Fruit fly (Drosophila melanogaster) whole organism, embryonic: ENCODE data around the gene CG1774.

Experiments
- Aef1 ChIP-seq: fragments of 200-800 bp; sonication (Bioruptor generic); IDR thresholded peaks from 3 replicates; pipeline ENCODE4 v1.3.6; 2022; ENCODE audit warnings: missing biosample characterization, missing genetic modification characterization
- Atf-2 ChIP-seq: fragments of 200-800 bp; sonication (Bioruptor generic); optimal IDR thresholded peaks from 2 replicates; lab custom pipeline; 2016; ENCODE audit warnings: missing biosample characterization, missing genetic modification characterization
- Bdp1 ChIP-seq: fragments of 200-800 bp; sonication (Bioruptor generic); optimal IDR thresholded peaks from 3 replicates; lab custom pipeline; 2016; ENCODE audit warnings: missing biosample characterization, missing genetic modification characterization
- CG11398 ChIP-seq: fragments of 200-800 bp; sonication (Bioruptor generic); optimal IDR thresholded peaks from 2 replicates; lab custom pipeline; 2016; ENCODE audit warnings: missing biosample characterization, missing genetic modification characterization
- CG12769 ChIP-seq: fragments of 200-800 bp; sonication (Bioruptor generic); optimal IDR thresholded peaks from 2 replicates; lab custom pipeline; 2019; ENCODE audit warnings: missing biosample characterization, mild to moderate bottlenecking, missing genetic modification characterization, moderate library complexity
- CG14014 ChIP-seq: fragments of 200-800 bp; sonication (Bioruptor generic); IDR thresholded peaks from 2 replicates; pipeline ENCODE4 v1.3.6; 2022; ENCODE audit warnings: missing biosample characterization, missing genetic modification characterization
- CG16813 ChIP-seq: fragments of 200-800 bp; sonication (Bioruptor generic); IDR thresholded peaks from 3 replicates; pipeline ENCODE4 v1.3.6; 2022; ENCODE audit warnings: missing biosample characterization, missing genetic modification characterization; ENCODE audit not compliant: partially characterized antibody
- CG18262 ChIP-seq: fragments of 200-800 bp; optimal IDR thresholded peaks from 3 replicates; lab custom pipeline; 2019; ENCODE audit warnings: missing biosample characterization, mild to moderate bottlenecking, missing genetic modification characterization, moderate library complexity
- CG1832 ChIP-seq: fragments of 200-800 bp; sonication (Bioruptor generic); optimal IDR thresholded peaks from 2 replicates; lab custom pipeline; 2017; ENCODE audit warnings: missing biosample characterization, mild to moderate bottlenecking, missing genetic modification characterization, inconsistent platforms
- CG18476 ChIP-seq: fragments of 200-800 bp; sonication (Bioruptor generic); optimal IDR thresholded peaks from 2 replicates; lab custom pipeline; 2016; ENCODE audit warnings: missing biosample characterization, mild to moderate bottlenecking, missing genetic modification characterization
- CG4328 ChIP-seq: fragments of 200-800 bp; sonication (Bioruptor generic); optimal IDR thresholded peaks from 3 replicates; lab custom pipeline; 2017; ENCODE audit warnings: missing biosample characterization, missing genetic modification reagents, missing genetic modification characterization
- CG8281 ChIP-seq: fragments of 200-800 bp; sonication (Bioruptor generic); optimal IDR thresholded peaks from 2 replicates; lab custom pipeline; 2018; ENCODE audit warnings: missing biosample characterization, mild to moderate bottlenecking, missing genetic modification characterization, moderate library complexity
- CHES-1-like ChIP-seq: fragments of 200-800 bp; sonication (Bioruptor generic); optimal IDR thresholded peaks from 2 replicates; lab custom pipeline; 2016; ENCODE audit warnings: missing biosample characterization, missing genetic modification characterization
- CTCF ChIP-seq: fragments of 200-800 bp; sonication (Bioruptor generic); optimal IDR thresholded peaks from 2 replicates; lab custom pipeline; 2017; ENCODE audit warnings: missing biosample characterization, mild to moderate bottlenecking, missing genetic modification characterization, moderate library complexity
- CrebB ChIP-seq: fragments of 200-800 bp; sonication (Bioruptor generic); optimal IDR thresholded peaks from 3 replicates; lab custom pipeline; 2018; ENCODE audit warnings: missing biosample characterization, mild to moderate bottlenecking, missing genetic modification characterization
- Dad ChIP-seq: fragments of 200-800 bp; sonication (Bioruptor generic); optimal IDR thresholded peaks from 3 replicates; lab custom pipeline; 2016; ENCODE audit warnings: missing biosample characterization, missing genetic modification characterization
- Deaf1 ChIP-seq: fragments of 200-800 bp; optimal IDR thresholded peaks from 3 replicates; lab custom pipeline; 2019; ENCODE audit warnings: missing biosample characterization, mild to moderate bottlenecking, missing genetic modification characterization, moderate library complexity
- E2f1 ChIP-seq: fragments of 200-800 bp; sonication (Bioruptor generic); IDR thresholded peaks from 2 replicates; pipeline ENCODE4 v1.3.6; 2022; ENCODE audit warnings: missing biosample characterization, missing genetic modification characterization
- Ets65A ChIP-seq: fragments of 200-800 bp; sonication (Bioruptor generic); peaks from one replicate; lab custom pipeline; 2016; ENCODE audit warnings: missing biosample characterization, missing genetic modification characterization
- Lhr ChIP-seq: fragments of 200-800 bp; sonication (Bioruptor generic); optimal IDR thresholded peaks from 3 replicates; lab custom pipeline; 2017; ENCODE audit warnings: mild to moderate bottlenecking, missing biosample characterization, missing genetic modification reagents, missing genetic modification characterization
- MTF-1 ChIP-seq: fragments of 200-800 bp; sonication (Bioruptor generic); optimal IDR thresholded peaks from 2 replicates; lab custom pipeline; 2018; ENCODE audit warnings: missing biosample characterization, mild to moderate bottlenecking, missing genetic modification characterization, borderline replicate concordance
- Nf-YC ChIP-seq: fragments of 200-800 bp; optimal IDR thresholded peaks from 3 replicates; lab custom pipeline; 2019; ENCODE audit warnings: missing biosample characterization, mild to moderate bottlenecking, missing genetic modification characterization, moderate library complexity
- Ravus ChIP-seq: fragments of 200-800 bp; sonication (Bioruptor generic); IDR thresholded peaks from 2 replicates; pipeline ENCODE4 v1.3.6; 2022; ENCODE audit warnings: missing biosample characterization, missing genetic modification characterization
- Side ChIP-seq: fragments of 200-800 bp; sonication (Bioruptor generic); optimal IDR thresholded peaks from 2 replicates; lab custom pipeline; 2016; ENCODE audit warnings: missing biosample characterization, missing genetic modification characterization
- Spps ChIP-seq: fragments of 200-800 bp; sonication (Bioruptor generic); optimal IDR thresholded peaks from 2 replicates; lab custom pipeline; 2018; ENCODE audit warnings: missing biosample characterization, mild to moderate bottlenecking, missing genetic modification characterization
- Taf1 ChIP-seq: fragments of 200-800 bp; sonication (Bioruptor generic); IDR thresholded peaks from 2 replicates; pipeline ENCODE4 v1.3.6; 2022; ENCODE audit warnings: missing biosample characterization, missing genetic modification characterization
- ab ChIP-seq: fragments of 200-800 bp; sonication (Bioruptor generic); optimal IDR thresholded peaks from 2 replicates; lab custom pipeline; 2016; ENCODE audit warnings: missing biosample characterization, missing genetic modification characterization
- amos ChIP-seq: fragments of 200-800 bp; sonication (Bioruptor generic); IDR thresholded peaks from 2 replicates; pipeline ENCODE4 v1.3.6; 2022; ENCODE audit warnings: missing biosample characterization, missing genetic modification characterization; ENCODE audit not compliant: partially characterized antibody
- caup ChIP-seq: fragments of 200-800 bp; sonication (Bioruptor generic); optimal IDR thresholded peaks from 3 replicates; lab custom pipeline; 2017; ENCODE audit warnings: missing biosample characterization, mild to moderate bottlenecking, missing genetic modification characterization, moderate library complexity; ENCODE audit not compliant: severe bottlenecking
- dati ChIP-seq: fragments of 200-800 bp; sonication (Bioruptor generic); IDR thresholded peaks from 2 replicates; pipeline ENCODE4 v1.3.6; 2022; ENCODE audit warnings: missing biosample characterization, missing genetic modification characterization
- ftz-f1 ChIP-seq: fragments of 200-800 bp; sonication (Bioruptor generic); optimal IDR thresholded peaks from 2 replicates; lab custom pipeline; 2016; ENCODE audit warnings: missing biosample characterization, missing genetic modification characterization
- gfzf ChIP-seq: fragments of 200-800 bp; sonication (Bioruptor generic); optimal IDR thresholded peaks from 2 replicates; lab custom pipeline; 2016; ENCODE audit warnings: missing biosample characterization, mild to moderate bottlenecking, missing genetic modification characterization, moderate library complexity
- hbn ChIP-seq: fragments of 200-800 bp; sonication (Bioruptor generic); IDR thresholded peaks from 2 replicates; pipeline ENCODE4 v1.3.6; 2022; ENCODE audit warnings: missing biosample characterization, missing genetic modification characterization; ENCODE audit not compliant: partially characterized antibody
- ind ChIP-seq: fragments of 200-800 bp; sonication (Bioruptor generic); optimal IDR thresholded peaks from 3 replicates; lab custom pipeline; 2016; ENCODE audit warnings: missing biosample characterization, missing genetic modification characterization
- mld ChIP-seq: fragments of 200-800 bp; sonication (Bioruptor generic); IDR thresholded peaks from 3 replicates; pipeline ENCODE4 v1.3.6; 2022; ENCODE audit warnings: missing biosample characterization, missing genetic modification characterization; ENCODE audit not compliant: partially characterized antibody
- nerfin-1 ChIP-seq: fragments of 200-800 bp; sonication (Bioruptor generic); optimal IDR thresholded peaks from 3 replicates; lab custom pipeline; 2019; ENCODE audit warnings: missing biosample characterization, mild to moderate bottlenecking, missing genetic modification characterization, moderate library complexity
- org-1 ChIP-seq: fragments of 200-800 bp; sonication (Bioruptor generic); optimal IDR thresholded peaks from 2 replicates; lab custom pipeline; 2017; ENCODE audit warnings: missing biosample characterization, missing genetic modification characterization
- phol ChIP-seq: fragments of 200-800 bp; sonication (Bioruptor generic); optimal IDR thresholded peaks from 3 replicates; lab custom pipeline; 2018; ENCODE audit warnings: missing biosample characterization, mild to moderate bottlenecking, missing genetic modification characterization, moderate library complexity
- schlank ChIP-seq: fragments of 200-800 bp; sonication (Bioruptor generic); optimal IDR thresholded peaks from 2 replicates; lab custom pipeline; 2018; ENCODE audit warnings: missing biosample characterization, mild to moderate bottlenecking, missing genetic modification characterization
- sd ChIP-seq: fragments of 200-800 bp; sonication (Bioruptor generic); optimal IDR thresholded peaks from 3 replicates; lab custom pipeline; 2018; ENCODE audit warnings: missing biosample characterization, mild to moderate bottlenecking, missing genetic modification characterization, moderate library complexity
- sens ChIP-seq: fragments of 200-800 bp; sonication (Bioruptor generic); peaks from one replicate; lab custom pipeline; 2016; ENCODE audit warnings: missing biosample characterization, missing genetic modification characterization
- slou ChIP-seq: fragments of 200-800 bp; sonication (Bioruptor generic); optimal IDR thresholded peaks from 3 replicates; lab custom pipeline; 2016; ENCODE audit warnings: missing biosample characterization, missing genetic modification characterization
- sna ChIP-seq: fragments of 200-800 bp; sonication (Bioruptor generic); IDR thresholded peaks from 2 replicates; pipeline ENCODE4 v1.3.6; 2022; ENCODE audit warnings: missing biosample characterization, missing genetic modification characterization; ENCODE audit not compliant: partially characterized antibody
- sqz ChIP-seq: fragments of 200-800 bp; sonication (Bioruptor generic); optimal IDR thresholded peaks from 3 replicates; lab custom pipeline; 2018; ENCODE audit warnings: missing biosample characterization, mild to moderate bottlenecking, missing genetic modification characterization
- stwl ChIP-seq: fragments of 200-800 bp; sonication (Bioruptor generic); optimal IDR thresholded peaks from 3 replicates; lab custom pipeline; 2018; ENCODE audit warnings: missing biosample characterization, mild to moderate bottlenecking, missing genetic modification characterization, moderate library complexity
- tin ChIP-seq: fragments of 200-800 bp; sonication (Bioruptor generic); optimal IDR thresholded peaks from 3 replicates; lab custom pipeline; 2016; ENCODE audit warnings: missing biosample characterization, missing genetic modification characterization
- tna ChIP-seq: fragments of 200-800 bp; sonication (Bioruptor generic); IDR thresholded peaks from 2 replicates; pipeline ENCODE4 v1.3.6; 2022; ENCODE audit warnings: missing biosample characterization, missing genetic modification characterization; ENCODE audit not compliant: partially characterized antibody
- trem ChIP-seq: fragments of 200-800 bp; optimal IDR thresholded peaks from 3 replicates; lab custom pipeline; 2019; ENCODE audit warnings: missing biosample characterization, mild to moderate bottlenecking, missing genetic modification characterization, moderate library complexity
- tx ChIP-seq: fragments of 200-800 bp; sonication (Bioruptor generic); optimal IDR thresholded peaks from 2 replicates; lab custom pipeline; 2016; ENCODE audit warnings: missing biosample characterization, missing genetic modification characterization
- wdn ChIP-seq: fragments of 200-800 bp; sonication (Bioruptor generic); IDR thresholded peaks from 2 replicates; pipeline ENCODE4 v1.3.6; 2022; ENCODE audit warnings: missing biosample characterization, missing genetic modification characterization

The CG1774 gene

dm6 chr3R:31603246-31603645 lies 10.6 kb downstream of the CG1774 start:
- TF ChIP-seq E2f1 (GFP tag; lab: Robert Waterston, UW) (no peak), hbn (no peak), sens (peak; percentile 60), sd (tag; lab: Kevin White, UChicago) (peak; percentile 58), CG12769 (tag; lab: Kevin White, UChicago) (peak; percentile 91), ftz-f1 (GFP tag; lab: Kevin White, UChicago) (peak; percentile 92)
- TF ChIP-seq, all 482 proteins: peak for 4

dm6 chr3R:31603655-31604054 lies 11.1 kb downstream of the CG1774 start:
- TF ChIP-seq Bdp1: no peak
- TF ChIP-seq CG8281 (tag; lab: Kevin White, UChicago): no peak
- no peak for TF ChIP-seq CG4328 (GFP tag; lab: Kevin White, UChicago)
- no peak for TF ChIP-seq mld
- TF ChIP-seq CTCF (GFP tag; lab: Kevin White, UChicago): no peak
- no peak for TF ChIP-seq Ravus
- TF ChIP-seq ind: no peak
- no peak for TF ChIP-seq amos (GFP tag; lab: Robert Waterston, UW)
- no peak for TF ChIP-seq slou (GFP tag; lab: Kevin White, UChicago)
- TF ChIP-seq CG11398 (GFP tag; lab: Kevin White, UChicago): no peak
- TF ChIP-seq stwl (tag; lab: Kevin White, UChicago): no peak
- peak; percentile 17 for TF ChIP-seq MTF-1 (GFP tag; lab: Kevin White, UChicago)
- no peak for TF ChIP-seq tx
- peak; percentile 42 for TF ChIP-seq schlank (tag; lab: Kevin White, UChicago)
- TF ChIP-seq Dad (GFP tag; lab: Kevin White, UChicago): peak; percentile 1
- TF ChIP-seq tin: no peak
- no peak for TF ChIP-seq CHES-1-like (GFP tag; lab: Kevin White, UChicago)
- peak; percentile 33 for TF ChIP-seq Side (GFP tag; lab: Kevin White, UChicago)
- no peak for TF ChIP-seq trem (tag; lab: Kevin White, UChicago)
- TF ChIP-seq Lhr (GFP tag; lab: Kevin White, UChicago): no peak
- TF ChIP-seq caup (GFP tag; lab: Kevin White, UChicago): no peak
- TF ChIP-seq Ets65A (GFP tag; lab: Kevin White, UChicago): no peak
- TF ChIP-seq ab (GFP tag; lab: Kevin White, UChicago): no peak
- TF ChIP-seq CG18262: no peak
- no peak for TF ChIP-seq sna (GFP tag; lab: Robert Waterston, UW)
- no peak for TF ChIP-seq tna (GFP tag; lab: Robert Waterston, UW)
- TF ChIP-seq Atf-2 (GFP tag; lab: Kevin White, UChicago): no peak
- no peak for TF ChIP-seq phol
- no peak for TF ChIP-seq gfzf (GFP tag; lab: Kevin White, UChicago)
- no peak for TF ChIP-seq Aef1
- peak; percentile 28 for TF ChIP-seq nerfin-1 (tag; lab: Kevin White, UChicago)
- no peak for TF ChIP-seq hbn
- TF ChIP-seq CG16813 (GFP tag; lab: Robert Waterston, UW): no peak
- peak; percentile 3 for TF ChIP-seq Nf-YC
- no peak for TF ChIP-seq Spps (tag; lab: Kevin White, UChicago)
- TF ChIP-seq org-1 (GFP tag; lab: Kevin White, UChicago): peak; percentile 38
- no peak for TF ChIP-seq CG1832
- peak; percentile 31; the same call in 1 of the 2 replicates for TF ChIP-seq CG14014 (GFP tag; lab: Robert Waterston, UW)
- TF ChIP-seq dati (GFP tag; lab: Robert Waterston, UW): no peak
- no peak for TF ChIP-seq wdn
- TF ChIP-seq sqz (GFP tag; lab: Kevin White, UChicago): no peak
- TF ChIP-seq CG18476 (GFP tag; lab: Kevin White, UChicago): no peak
- no peak for TF ChIP-seq Deaf1
- no peak for TF ChIP-seq E2f1 (GFP tag; lab: Robert Waterston, UW)
- TF ChIP-seq Taf1 (GFP tag; lab: Robert Waterston, UW): no peak
- TF ChIP-seq CrebB (tag; lab: Kevin White, UChicago): peak; percentile 4
